Worm (Caenorhabditis elegans): Measurements from ENCODE around the gene K02E2.8.

DNA sequence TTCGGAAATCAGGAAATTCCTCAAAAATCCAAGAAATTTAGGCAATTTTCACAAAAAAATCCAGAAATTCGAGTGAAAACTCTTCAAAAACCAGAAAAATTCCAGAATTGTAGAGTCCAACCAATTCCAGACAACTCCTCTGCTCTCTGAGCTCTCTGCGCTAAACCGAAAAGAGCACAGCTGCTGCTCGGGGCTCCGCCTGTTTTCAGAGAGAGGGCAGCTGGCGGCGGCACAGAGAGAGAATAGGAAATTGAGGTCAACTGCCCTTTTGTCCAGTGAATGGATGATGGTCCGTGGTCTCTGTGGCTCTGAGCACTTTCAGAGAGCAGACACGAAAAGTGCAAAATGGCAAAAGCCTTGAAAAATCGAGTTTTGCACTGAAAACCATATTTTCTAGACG lies 42.3 kb upstream of the K02E2.8 start:
- TF ChIP-seq ztf-11 (tag; optimal IDR thresholded peaks at IDR 0.05) (no peak), fos-1 (tag; optimal IDR thresholded peaks at IDR 0.05) (no peak), ceh-16 (tag; optimal IDR thresholded peaks at IDR 0.05) (no peak), egl-27 (tag; optimal IDR thresholded peaks at IDR 0.05) (no peak), nhr-25 (tag; optimal IDR thresholded peaks at IDR 0.05) (no peak), aly-2 (tag; optimal IDR thresholded peaks at IDR 0.05) (no peak)

Data from whole organism, L2 larva.